Fruit fly (Drosophila melanogaster) whole organism, prepupa: ENCODE results near the gene CG46313.
A peak's percentile ranks its signal among the peaks of the same experiment; 100 is the strongest.

Experiments
- CG16779 ChIP-seq: fragments of 200-800 bp; sonication (Bioruptor generic); optimal IDR thresholded peaks from 3 replicates; lab custom pipeline; 2017; ENCODE audit warnings: missing biosample characterization, mild to moderate bottlenecking, missing genetic modification characterization
- Hr39 ChIP-seq: fragments of 200-800 bp; sonication (Bioruptor generic); optimal IDR thresholded peaks from 2 replicates; lab custom pipeline; 2016; ENCODE audit warnings: missing biosample characterization, missing genetic modification characterization
- eg ChIP-seq: fragments of 200-800 bp; sonication (Bioruptor generic); IDR thresholded peaks from 3 replicates; pipeline ENCODE4 v1.3.6; 2022; ENCODE audit warnings: missing biosample characterization, missing genetic modification characterization
- ss ChIP-seq, 2 experiments: fragments of 200-800 bp; sonication (Bioruptor generic); optimal IDR thresholded peaks; 2 replicates in 1 of 2; 3 replicates in 1 of 2; lab custom pipeline; 2017 to 2018; ENCODE audit warnings: mild to moderate bottlenecking in 2 of 2, missing biosample characterization in 2 of 2, missing genetic modification characterization in 2 of 2, moderate library complexity in 1 of 2
- topi ChIP-seq: fragments of 200-800 bp; sonication (Bioruptor generic); optimal IDR thresholded peaks from 3 replicates; lab custom pipeline; 2016; ENCODE audit warnings: missing biosample characterization, missing genetic modification characterization

dm6 chr3R:26988412-26988981 is 10.2 kb downstream of the CG46313 start, which contains the start of gene CG31075:
- TF ChIP-seq Hr39 (GFP tag; lab: Kevin White, UChicago), result peak; percentile 69
- TF ChIP-seq ss (GFP tag; optimal IDR thresholded peaks at IDR 0.05; lab: Kevin White, UChicago), result peak; percentile 81 to 87
- TF ChIP-seq CG16779 (tag; lab: Kevin White, UChicago), result peak; percentile 81
- peak; percentile 91 for TF ChIP-seq topi (GFP tag; lab: Kevin White, UChicago)
- TF ChIP-seq eg (GFP tag; lab: Robert Waterston, UW), result peak; percentile 97
